Fruit fly (Drosophila melanogaster): ENCODE data around the gene gpp.

gpp gene

DNA sequence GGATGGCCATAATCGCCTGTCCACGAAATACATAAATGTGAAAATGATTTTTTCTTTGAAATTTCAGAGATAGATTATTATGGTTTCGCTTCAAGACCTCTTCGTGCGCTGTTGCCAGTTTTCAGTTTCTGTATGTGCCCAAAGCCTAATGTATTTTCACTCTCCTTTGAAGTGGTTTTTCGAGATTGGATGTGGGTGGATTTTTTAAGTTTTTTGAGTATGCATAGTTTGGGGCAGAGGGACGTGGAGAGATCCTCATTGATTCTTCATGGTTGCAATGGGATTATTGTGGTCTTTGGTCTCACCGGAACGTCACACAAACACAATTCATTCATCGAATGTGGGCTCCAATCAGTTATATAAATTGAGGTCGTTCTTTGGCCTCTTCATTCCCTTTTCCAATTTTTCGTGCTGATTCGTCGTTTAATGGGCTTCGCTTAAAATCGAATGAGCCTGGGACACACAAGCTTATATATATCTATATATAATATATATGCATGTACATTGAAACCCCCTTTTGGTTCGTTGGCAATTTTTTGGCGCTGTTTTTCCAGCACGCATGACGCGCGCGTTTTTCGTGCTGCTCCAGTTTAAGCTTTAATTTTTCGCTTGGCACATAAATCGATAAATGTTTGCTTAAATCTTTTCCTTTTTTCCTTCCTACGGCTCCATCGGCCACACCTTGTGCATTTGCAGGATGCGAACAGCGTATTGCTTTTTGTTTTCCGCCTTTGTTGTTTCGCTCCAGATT lies 5.0 kb downstream of the gpp start:
- TF ChIP-seq noc (tag; optimal IDR thresholded peaks at IDR 0.05), result no peak

DNA sequence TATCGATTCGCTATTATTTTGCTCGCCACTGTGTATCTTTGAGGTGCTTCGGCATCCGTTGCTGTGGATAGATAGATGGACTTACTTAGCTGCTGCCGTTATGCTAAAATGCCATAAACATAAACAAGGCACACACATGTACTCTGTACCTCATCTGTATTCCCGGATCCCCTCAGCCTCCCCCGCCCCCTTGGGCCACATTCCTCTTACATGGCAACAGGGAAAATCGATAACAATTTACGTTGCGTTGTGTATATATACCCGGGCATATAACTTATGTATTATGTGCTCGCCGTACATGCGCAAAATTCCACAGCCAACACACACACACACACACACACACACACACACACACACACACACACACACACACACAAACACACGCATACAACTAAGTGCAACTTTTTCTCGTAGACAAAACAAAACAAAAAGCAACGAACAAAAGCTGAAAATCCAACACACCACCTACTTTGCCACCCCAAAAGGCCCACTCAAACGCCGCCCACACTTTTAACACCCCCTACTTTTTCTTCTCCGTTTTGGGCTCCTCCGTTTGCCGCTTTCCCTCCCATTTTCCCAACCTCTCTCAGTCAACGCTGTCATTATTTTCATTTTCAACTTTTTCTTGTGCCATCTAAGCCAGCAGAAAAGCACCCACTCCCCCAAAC lies 7.2 kb downstream of the gpp start:
- no peak for TF ChIP-seq noc (tag; optimal IDR thresholded peaks at IDR 0.05)

DNA sequence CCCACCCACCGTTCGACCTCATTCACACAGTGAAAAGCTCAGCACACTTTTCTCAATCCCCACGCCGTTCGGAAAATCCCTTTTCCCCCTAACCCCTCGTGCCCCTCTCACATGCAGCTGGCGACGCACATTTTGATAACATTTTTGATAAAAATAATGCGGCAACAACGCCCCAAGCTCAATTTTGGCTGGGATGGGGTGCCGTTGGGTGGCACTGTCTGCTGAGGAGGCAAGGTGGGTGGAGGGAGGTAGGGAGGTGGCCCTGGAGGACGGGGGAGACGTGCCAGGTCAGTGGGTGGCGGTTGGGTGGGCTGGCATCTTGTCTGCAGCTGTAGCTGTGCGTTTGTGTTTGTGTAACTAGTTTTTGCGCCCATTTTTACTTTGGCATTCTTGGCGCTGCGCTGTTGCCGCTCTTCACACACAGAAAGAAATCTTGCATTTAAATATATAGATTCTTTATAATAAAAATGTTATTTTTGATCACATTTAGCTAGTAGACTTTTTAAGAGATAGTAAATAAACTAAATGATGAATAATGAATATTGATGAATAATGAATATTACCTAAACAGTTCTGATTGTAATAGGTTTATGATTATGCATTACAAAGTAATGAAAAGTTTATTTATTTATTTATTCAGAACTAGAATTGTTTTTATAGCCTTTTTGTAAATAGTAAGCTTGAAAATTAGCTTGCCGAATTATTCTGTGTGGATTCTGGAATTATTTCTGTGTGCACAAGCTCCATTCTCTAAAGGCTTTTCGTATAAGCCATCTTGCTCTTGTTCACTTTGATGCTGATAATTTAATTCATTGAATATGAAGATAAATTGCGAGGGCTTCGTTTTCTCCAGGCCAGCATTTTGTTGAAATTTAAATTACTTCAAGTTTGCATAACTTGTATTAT lies 8.0 kb downstream of the gpp start:
- no peak for TF ChIP-seq noc (tag; optimal IDR thresholded peaks at IDR 0.05)

DNA sequence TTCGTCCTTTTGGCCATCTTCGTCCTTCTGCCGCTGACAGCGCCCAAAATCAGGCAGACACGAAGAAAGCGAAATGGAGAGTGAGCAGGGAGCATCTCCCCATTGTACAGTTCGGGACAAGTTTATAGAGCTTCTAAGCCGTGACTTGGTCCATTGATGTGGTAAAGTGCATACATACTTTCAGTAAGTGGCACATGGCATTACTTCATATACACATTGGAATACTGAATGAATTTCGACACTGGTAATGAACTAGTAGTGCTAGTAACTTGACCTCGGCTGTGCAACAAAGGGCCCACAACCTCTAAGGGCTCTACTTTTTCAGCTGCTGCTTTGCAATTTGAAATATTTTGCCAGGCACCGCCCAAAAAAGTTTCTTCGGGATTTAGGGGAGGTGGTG lies 9.6 kb downstream of the gpp start:
- peak; percentile 33 for TF ChIP-seq noc (tag; optimal IDR thresholded peaks at IDR 0.05)

DNA sequence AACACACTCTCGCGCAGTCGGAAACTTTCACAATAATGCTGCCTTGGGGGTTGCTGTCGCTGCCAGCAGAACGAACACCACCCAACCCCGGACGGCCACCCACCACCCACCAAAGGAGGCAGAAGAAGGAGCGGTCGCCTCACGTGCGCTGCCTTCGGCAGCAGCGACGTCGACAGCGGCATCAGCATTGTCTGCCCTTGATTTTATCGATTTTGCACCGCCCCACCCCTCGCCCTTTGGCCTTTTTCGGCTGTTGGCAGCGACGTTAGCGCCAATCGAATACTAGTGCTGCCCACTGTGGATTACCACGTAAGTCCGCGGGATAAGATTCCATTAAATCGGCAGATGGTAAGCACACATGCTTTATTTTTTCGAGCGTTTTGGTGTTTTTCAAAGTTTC lies 12.4 kb downstream of the gpp start:
- no peak for TF ChIP-seq noc (tag; optimal IDR thresholded peaks at IDR 0.05)

DNA sequence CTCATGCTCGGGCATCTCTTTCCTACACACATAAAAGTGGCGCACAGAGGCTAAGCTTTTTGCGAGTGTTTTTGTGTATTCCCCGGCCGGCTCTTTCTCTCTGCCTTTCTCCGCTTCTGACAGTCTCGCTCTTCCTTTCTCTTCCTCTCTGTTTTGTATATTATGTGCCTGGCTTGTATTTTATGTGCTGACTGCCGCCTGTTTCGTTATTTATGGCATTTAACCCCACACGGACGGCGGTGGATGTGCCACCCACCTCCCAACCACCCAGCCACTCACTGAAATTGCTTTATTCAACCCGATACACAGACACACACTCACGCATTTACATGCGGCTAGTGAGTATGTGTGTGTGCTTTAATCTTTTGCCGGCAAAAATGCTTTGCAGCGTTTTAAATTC lies 13.3 kb downstream of the gpp start:
- no peak for TF ChIP-seq noc (tag; optimal IDR thresholded peaks at IDR 0.05)

DNA sequence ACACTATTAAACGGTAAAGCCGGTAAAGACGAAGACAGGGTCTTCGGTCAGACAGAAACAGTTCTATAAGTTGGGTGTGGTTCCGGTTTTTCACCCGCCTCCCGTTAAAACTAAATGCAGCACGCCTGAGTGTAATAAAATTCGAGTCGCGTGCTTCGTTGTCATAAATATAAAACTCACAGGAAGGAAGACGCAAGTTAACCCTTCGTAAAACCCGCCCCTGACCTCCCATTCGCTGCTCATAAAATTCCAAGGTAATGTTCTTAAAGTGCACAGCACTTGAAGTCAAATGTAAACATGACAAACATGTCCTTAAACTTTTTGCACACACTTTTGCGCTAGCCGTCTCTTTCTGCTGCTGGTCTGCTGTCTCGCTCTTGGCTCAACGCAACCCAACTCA lies 14.6 kb downstream of the gpp start:
- no peak for TF ChIP-seq noc (tag; optimal IDR thresholded peaks at IDR 0.05)

DNA sequence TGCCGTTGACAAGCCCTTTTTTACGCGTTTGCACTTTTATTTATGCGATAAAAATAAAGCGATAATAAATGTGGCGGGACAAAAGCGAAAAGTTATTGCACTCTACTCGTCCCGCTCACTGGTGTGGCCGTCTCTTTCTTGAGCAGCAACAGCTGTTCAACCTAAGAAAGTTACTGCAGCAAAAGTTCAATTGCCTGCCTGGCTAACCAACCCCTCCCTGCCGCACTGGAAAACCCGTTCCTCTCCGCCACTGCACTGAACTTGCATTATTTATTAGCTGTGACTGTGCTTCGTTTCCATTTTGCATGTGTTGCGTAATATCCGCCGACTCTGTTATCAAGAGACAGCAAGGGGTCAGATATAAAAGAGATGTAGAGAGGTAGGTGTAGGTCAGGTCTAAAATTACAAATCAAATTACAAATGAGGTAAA lies 15.1 kb downstream of the gpp start:
- no peak for TF ChIP-seq noc (tag; optimal IDR thresholded peaks at IDR 0.05)

DNA sequence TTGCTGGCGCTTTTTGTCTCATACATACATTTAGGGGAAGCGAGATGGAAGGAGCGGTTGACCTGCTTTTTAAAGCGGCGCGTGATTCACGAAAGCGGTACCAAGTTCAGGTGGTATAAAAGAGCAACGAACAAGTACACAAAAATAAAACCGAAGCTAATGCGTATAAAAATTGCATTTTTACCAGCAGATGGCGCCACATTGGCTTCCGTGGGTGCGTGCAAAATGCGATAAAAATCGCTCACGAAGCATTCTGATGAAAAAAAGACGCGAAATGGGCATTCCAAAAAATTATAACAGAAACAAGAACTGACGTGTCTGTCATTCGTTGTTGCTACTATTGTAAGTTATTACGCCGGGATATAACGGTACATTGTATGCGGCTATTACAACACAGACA lies 16.5 kb downstream of the gpp start:
- peak; percentile 11 for TF ChIP-seq noc (tag; optimal IDR thresholded peaks at IDR 0.05)

DNA sequence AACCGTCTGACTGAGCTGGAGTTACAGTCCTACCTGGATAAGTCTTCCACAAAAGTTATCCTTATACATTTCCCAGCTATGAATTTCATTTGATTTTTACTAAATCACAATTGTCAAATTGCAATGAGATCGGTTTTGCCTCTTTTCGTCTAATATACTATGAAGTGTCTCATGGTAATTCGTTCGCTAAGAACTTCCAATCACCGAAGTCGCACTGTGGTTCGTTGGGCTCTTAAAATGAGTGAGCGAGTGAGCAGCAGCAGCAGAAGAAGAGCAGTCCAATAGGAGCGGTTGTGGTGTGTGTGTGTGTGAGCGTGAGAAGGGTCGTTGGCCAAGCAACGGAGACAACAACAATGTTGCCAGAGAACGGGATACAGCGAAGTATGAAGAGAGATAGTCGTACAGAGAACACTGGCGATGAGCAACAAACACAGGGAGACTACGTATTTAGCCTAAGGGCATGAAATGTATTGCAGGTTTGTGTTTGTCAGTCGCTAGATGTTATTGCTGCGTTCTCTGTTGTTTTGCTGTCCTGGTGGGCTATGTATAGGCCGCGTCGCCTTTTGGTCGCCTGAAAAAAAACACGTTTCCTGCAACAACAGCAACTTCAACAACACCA lies 17.4 kb downstream of the gpp start:
- peak; percentile 94 for TF ChIP-seq noc (tag; optimal IDR thresholded peaks at IDR 0.05)

DNA sequence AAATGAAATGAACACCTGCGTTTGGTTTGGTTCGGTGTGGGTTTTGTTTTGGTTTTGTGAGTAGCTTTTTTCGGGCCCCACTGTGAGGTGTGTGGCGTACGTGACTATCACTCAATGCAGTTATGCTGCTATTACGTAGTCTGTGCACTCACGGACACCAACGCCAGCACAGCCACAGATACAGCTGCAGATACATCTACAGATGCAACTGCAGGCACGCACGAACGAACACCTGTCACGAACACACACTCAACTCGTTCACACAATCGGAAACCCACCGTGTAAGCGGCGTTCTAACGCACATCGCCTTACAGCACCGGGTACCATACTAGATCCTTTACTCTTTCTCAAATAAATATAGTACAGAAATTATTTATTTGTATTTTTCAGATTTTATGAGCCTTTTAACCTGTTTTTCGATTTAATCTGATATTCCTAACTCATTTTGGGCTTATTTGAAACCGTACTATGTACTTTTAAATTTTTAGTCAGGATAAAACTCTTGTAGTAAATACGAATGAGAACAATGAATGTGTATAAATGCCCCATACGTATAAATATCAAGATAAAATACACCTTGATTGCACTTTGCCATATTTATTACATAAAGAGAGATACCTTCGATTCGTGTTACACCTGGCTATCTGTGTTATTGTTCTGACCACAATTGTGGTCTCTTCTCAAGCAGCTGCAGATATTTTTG lies 18.9 kb downstream of the gpp start:
- TF ChIP-seq noc (tag; optimal IDR thresholded peaks at IDR 0.05), result no peak

DNA sequence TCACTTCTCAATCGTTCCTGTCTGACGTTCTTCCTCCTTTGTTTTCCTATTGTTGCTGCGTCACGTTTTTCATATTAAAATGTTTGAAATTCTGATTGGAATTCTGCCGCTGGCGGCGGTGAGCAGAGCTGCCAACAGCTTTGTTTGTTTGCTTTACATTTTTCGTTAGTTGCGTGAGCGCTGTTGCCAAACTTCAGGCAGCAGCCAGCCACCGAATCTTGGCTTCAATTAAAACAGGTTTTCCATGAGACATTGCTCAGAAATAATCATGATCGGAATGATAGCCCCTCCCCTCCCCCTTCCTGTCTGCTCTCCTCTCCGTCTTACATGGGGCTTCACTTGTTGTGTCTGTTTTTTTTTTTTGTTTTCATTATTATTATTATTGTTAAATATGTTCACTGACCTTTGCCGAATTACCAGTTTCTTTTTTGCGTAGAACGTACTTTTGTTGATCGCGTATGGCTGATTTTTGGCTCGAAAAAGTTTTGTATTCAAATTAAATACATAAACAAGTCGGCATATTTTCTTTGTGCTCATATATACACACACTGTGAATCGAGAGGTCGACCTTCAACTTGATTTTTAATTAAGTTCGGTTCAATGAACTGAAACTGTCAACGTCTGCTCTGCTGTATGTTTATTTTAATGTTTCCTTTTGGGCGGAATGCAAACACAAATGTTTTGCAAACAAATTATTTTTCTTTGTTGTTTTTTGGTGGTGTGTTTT lies 19.7 kb downstream of the gpp start:
- no peak for TF ChIP-seq noc (tag; optimal IDR thresholded peaks at IDR 0.05)

DNA sequence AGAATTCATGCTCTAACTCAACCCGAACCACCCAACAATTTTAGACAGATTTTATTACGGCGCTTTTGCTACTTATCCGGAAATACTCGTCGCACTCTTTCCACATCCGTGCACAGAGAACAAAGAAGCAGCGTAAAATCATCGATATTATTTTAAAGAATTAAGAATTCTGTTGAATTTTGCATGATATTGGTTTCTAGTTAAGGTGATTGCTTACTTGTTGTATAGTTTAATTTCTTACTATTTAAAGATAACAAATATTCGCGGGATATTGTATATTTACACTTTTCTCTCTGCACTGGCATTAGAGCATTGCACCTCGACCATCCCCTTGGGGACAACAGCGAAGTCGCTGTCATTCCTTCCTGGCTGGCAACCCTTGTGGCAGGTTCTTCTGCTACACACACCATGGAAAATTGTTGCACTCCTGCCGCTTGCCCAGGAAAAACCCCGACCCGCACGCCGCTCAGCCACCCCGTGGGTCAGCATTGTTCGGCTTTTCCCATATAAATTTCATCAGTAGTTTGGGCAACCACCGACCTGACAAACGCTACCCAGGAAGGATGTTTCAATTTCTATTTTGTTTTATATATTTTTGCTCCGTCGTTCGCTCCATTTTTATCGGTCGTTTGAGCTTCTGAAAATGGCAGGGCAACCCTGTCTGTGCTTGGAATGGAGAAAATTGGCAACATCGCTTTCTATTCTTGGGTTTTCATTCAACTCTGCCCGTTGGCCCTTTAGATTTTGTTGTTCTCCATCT lies 21.1 kb downstream of the gpp start:
- TF ChIP-seq noc (tag; optimal IDR thresholded peaks at IDR 0.05), result no peak

DNA sequence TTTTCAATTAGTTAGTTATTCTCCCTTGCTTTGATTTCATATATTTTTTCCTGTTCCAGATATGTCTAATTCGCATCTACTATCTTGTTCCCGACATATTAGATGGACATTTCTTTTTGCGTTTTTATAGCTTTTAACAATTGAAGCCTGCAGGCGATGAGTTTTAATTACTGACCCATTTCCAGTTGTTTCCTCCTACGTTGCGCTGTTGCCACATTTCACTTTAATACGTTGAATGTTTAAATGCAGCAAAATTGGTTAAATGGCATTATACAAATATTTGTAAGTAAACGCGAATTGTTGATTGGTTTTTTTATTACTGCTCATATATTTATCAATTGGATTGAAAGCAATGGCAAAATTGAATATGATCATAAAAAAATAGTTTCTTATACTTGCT lies 22.3 kb downstream of the gpp start:
- TF ChIP-seq noc (tag; optimal IDR thresholded peaks at IDR 0.05), result no peak

Data from whole organism, larva.